Fruit fly (Drosophila melanogaster): ENCODE data around the gene mtgo.

mtgo gene

DNA sequence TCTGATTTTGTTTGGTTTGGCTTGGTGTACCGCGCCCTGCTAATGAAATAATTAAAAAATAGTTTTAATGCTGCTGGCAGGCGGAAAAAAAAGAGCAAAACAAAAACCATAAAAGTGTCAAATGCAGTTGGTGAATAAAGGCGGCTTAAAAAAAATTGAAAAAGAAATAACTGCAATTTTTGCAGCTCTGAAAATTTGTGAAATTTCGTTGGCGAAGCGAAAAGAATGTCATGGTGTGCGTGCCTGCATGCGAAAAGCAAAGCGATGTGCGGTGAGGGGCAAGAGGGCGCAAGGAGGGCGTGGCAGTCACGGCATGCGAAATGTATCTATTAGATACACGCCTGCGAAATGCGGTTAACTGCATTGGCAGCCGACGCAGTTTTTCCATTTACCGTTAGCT is 93.5 kb downstream of the mtgo start:
- TF ChIP-seq fru (GFP tag; optimal IDR thresholded peaks at IDR 0.05), result no peak
- TF ChIP-seq woc (GFP tag; optimal IDR thresholded peaks at IDR 0.05), result no peak
- TF ChIP-seq Sp1 (GFP tag; optimal IDR thresholded peaks at IDR 0.05), result no peak
- TF ChIP-seq lola (GFP tag; optimal IDR thresholded peaks at IDR 0.05), result no peak
- TF ChIP-seq sage (GFP tag; optimal IDR thresholded peaks at IDR 0.05), result no peak
- TF ChIP-seq dsf (GFP tag; optimal IDR thresholded peaks at IDR 0.05; ENCODE audit: borderline replicate concordance), result no peak
- TF ChIP-seq GATAd (GFP tag; optimal IDR thresholded peaks at IDR 0.05), result no peak
- no peak for TF ChIP-seq CG9705 (GFP tag; optimal IDR thresholded peaks at IDR 0.05)
- TF ChIP-seq usp (GFP tag; optimal IDR thresholded peaks at IDR 0.05), result no peak
- no peak for TF ChIP-seq CrebA (GFP tag; optimal IDR thresholded peaks at IDR 0.05; ENCODE audit: borderline replicate concordance)
- no peak for TF ChIP-seq br (GFP tag; optimal IDR thresholded peaks at IDR 0.05)
- no peak for TF ChIP-seq N (GFP tag; optimal IDR thresholded peaks at IDR 0.05)
- TF ChIP-seq dmrt93B (GFP tag; optimal IDR thresholded peaks at IDR 0.05), result no peak
- TF ChIP-seq brk (GFP tag; optimal IDR thresholded peaks at IDR 0.05), result no peak
- no peak for TF ChIP-seq Myc (optimal IDR thresholded peaks at IDR 0.05)
- no peak for TF ChIP-seq pan (optimal IDR thresholded peaks at IDR 0.05)
- TF ChIP-seq rgr (GFP tag; optimal IDR thresholded peaks at IDR 0.05), result no peak
- TF ChIP-seq Rel (GFP tag; optimal IDR thresholded peaks at IDR 0.05), result no peak
- no peak for TF ChIP-seq Rel (tag; optimal IDR thresholded peaks at IDR 0.05)

DNA sequence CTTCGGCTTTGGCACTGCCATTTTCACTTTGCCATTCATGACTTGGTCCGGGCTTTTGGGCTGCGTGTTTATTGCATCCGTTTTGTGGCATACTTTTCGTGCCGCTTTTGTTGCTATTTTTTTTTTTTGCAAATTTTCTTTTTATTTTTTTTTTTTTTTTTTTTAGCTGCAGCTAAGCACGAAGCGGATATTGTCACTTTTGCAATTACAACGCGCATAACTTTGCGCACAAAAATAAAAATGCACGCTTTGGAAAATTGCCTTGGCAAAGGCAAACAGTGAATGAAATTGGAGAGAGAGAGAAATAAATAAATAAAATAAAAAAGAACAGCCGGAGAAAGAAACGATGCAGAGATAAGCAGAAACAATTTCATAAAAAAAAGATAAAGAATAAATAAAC is 96.0 kb downstream of the mtgo start:
- TF ChIP-seq usp (GFP tag; optimal IDR thresholded peaks at IDR 0.05) (no peak), Vsx2 (GFP tag; optimal IDR thresholded peaks at IDR 0.05; ENCODE audit: partially characterized antibody) (no peak), psq (GFP tag; optimal IDR thresholded peaks at IDR 0.05) (peak; percentile 29)

DNA sequence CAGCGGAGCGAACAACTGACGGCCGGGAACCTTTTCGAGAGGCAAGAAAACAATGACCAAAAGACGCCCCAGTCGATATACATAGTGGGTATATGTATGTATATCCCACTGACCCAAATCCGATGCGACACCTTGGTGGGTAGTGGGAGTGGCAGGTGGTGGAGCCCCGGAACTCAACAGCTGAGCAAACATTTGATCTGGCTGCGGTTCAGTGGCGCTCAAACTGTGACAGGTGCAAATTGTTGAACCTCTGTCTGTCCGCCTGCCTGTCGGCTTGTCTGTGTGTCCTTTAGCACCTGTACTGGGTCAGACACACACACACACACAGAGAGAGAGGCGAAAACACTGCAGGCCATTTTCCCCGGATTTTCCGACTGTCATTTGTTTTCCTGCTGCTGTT is 98.6 kb downstream of the mtgo start:
- no peak for TF ChIP-seq Mio (GFP tag; optimal IDR thresholded peaks at IDR 0.05)
- TF ChIP-seq Hr83 (GFP tag; optimal IDR thresholded peaks at IDR 0.05; ENCODE audit: poor library complexity, severe bottlenecking), result no peak
- TF ChIP-seq Rel (GFP tag; optimal IDR thresholded peaks at IDR 0.05), result no peak
- TF ChIP-seq Rel (tag; optimal IDR thresholded peaks at IDR 0.05), result no peak
- TF ChIP-seq brk (GFP tag; optimal IDR thresholded peaks at IDR 0.05), result no peak
- TF ChIP-seq sv (GFP tag; optimal IDR thresholded peaks at IDR 0.05), result no peak
- no peak for TF ChIP-seq sage (GFP tag; optimal IDR thresholded peaks at IDR 0.05)
- no peak for TF ChIP-seq Dfd (GFP tag; optimal IDR thresholded peaks at IDR 0.05)
- no peak for TF ChIP-seq h (GFP tag; optimal IDR thresholded peaks at IDR 0.05)
- TF ChIP-seq dl (GFP tag; optimal IDR thresholded peaks at IDR 0.05; ENCODE audit: insufficient read depth in 1 of 2, partially characterized antibody in 2 of 2), result no peak

DNA sequence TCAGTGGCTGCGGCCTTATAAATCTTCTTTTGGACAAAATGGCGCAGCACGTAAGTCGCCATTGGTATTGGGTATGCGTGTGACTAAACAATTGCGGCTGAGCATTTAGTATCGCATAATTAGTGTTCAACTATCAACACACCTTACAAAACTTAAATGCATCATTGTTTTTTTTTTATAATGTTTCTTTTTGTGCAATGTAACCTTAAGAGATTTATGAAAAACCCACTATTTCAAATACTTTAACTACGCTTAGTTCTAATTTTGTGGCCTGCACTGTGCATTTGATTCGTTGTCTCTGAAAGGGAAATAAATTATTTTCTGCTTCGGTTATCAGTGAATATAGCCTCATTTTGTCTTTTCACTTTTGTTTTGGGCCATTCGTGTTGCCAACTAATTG is 99.1 kb downstream of the mtgo start:
- TF ChIP-seq Jra (GFP tag; optimal IDR thresholded peaks at IDR 0.05) (no peak), rgr (GFP tag; optimal IDR thresholded peaks at IDR 0.05) (peak; percentile 56), Hnf4 (GFP tag; optimal IDR thresholded peaks at IDR 0.05) (peak; percentile 42), woc (GFP tag; optimal IDR thresholded peaks at IDR 0.05) (peak; percentile 20), HLH106 (tag; optimal IDR thresholded peaks at IDR 0.05) (peak; percentile 54), psq (GFP tag; optimal IDR thresholded peaks at IDR 0.05) (peak; percentile 58), sv (GFP tag; optimal IDR thresholded peaks at IDR 0.05) (peak; percentile 40), dl (GFP tag; optimal IDR thresholded peaks at IDR 0.05; ENCODE audit: insufficient read depth in 1 of 2, partially characterized antibody in 2 of 2) (no peak), ey (GFP tag; optimal IDR thresholded peaks at IDR 0.05) (peak; percentile 69), fru (GFP tag; optimal IDR thresholded peaks at IDR 0.05) (peak; percentile 68), CG9705 (GFP tag; optimal IDR thresholded peaks at IDR 0.05) (peak; percentile 7), CrebA (GFP tag; optimal IDR thresholded peaks at IDR 0.05; ENCODE audit: borderline replicate concordance) (no peak), Abd-B (GFP tag; optimal IDR thresholded peaks at IDR 0.05) (no peak), Myc (optimal IDR thresholded peaks at IDR 0.05) (no peak), brk (GFP tag; optimal IDR thresholded peaks at IDR 0.05) (no peak), Dif (GFP tag; optimal IDR thresholded peaks at IDR 0.05; ENCODE audit: partially characterized antibody) (no peak), Rel (GFP tag; optimal IDR thresholded peaks at IDR 0.05) (no peak), Rel (tag; optimal IDR thresholded peaks at IDR 0.05) (no peak), GATAd (GFP tag; optimal IDR thresholded peaks at IDR 0.05) (no peak), dmrt93B (GFP tag; optimal IDR thresholded peaks at IDR 0.05) (peak; percentile 39), Hr78 (GFP tag; optimal IDR thresholded peaks at IDR 0.05) (no peak), sage (GFP tag; optimal IDR thresholded peaks at IDR 0.05) (no peak), dsf (GFP tag; optimal IDR thresholded peaks at IDR 0.05; ENCODE audit: borderline replicate concordance) (no peak), OdsH (GFP tag; optimal IDR thresholded peaks at IDR 0.05) (peak; percentile 39), Vsx2 (GFP tag; optimal IDR thresholded peaks at IDR 0.05; ENCODE audit: partially characterized antibody) (no peak), foxo (GFP tag; optimal IDR thresholded peaks at IDR 0.05) (peak in 1 of 2 experiments; percentile 74), h (GFP tag; optimal IDR thresholded peaks at IDR 0.05) (peak; percentile 61), br (GFP tag; optimal IDR thresholded peaks at IDR 0.05) (peak; percentile 47), Sp1 (GFP tag; optimal IDR thresholded peaks at IDR 0.05) (peak; percentile 64)

Measured in whole organism, wandering third instar larva.